Fruit fly (Drosophila melanogaster) whole organism, wandering third instar larva: ENCODE measurements around the gene ind.

Experiments used
- Dif ChIP-seq: fragments of 200-275, 200-300 bp; sonication (Bioruptor generic); optimal IDR thresholded peaks from 2 replicates; lab custom pipeline; 2018; ENCODE audit warnings: missing biosample characterization, missing genetic modification characterization; ENCODE audit not compliant: partially characterized antibody
- Hr83 ChIP-seq: fragments of 200-300 bp; sonication (Bioruptor generic); optimal IDR thresholded peaks from 2 replicates; lab custom pipeline; 2016; ENCODE audit warnings: missing biosample characterization, mild to moderate bottlenecking, missing genetic modification characterization, moderate library complexity; ENCODE audit not compliant: poor library complexity, severe bottlenecking
- Rel ChIP-seq, 2 experiments: fragments of 200-800 bp; sonication (Bioruptor generic) in 1 of 2; optimal IDR thresholded peaks; 2 replicates in 1 of 2; 3 replicates in 1 of 2; lab custom pipeline; 2016 to 2019; ENCODE audit warnings: mild to moderate bottlenecking in 2 of 2, missing biosample characterization in 2 of 2, missing genetic modification characterization in 2 of 2, moderate library complexity in 1 of 2
- usp ChIP-seq: fragments of >200 bp; optimal IDR thresholded peaks from 2 replicates; lab custom pipeline; 2017; ENCODE audit warnings: missing biosample characterization, missing genetic modification characterization

DNA sequence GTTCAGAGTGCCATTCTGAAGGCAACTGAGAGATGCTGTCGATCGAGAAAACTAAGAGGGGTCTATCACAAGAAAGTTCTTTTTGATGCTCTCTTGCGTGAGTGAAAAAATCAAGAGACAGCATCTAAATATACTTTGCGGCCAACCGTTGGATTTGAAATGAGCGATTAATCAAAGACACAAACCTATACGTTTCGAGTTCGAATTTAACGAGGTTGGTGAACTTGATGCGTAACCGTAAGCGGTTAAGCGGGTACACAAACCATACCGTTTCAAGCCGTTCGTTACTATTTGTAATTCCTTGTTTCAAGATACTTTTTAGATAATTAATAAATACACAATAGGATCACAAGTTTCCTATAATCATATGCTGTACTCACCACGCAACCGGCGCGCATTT lies 28.4 kb upstream of the ind start:
- no peak for TF ChIP-seq usp (GFP tag; lab: Kevin White, UChicago)
- TF ChIP-seq Hr83 (GFP tag; lab: Kevin White, UChicago): no peak
- TF ChIP-seq Dif (GFP tag; lab: Kevin White, UChicago): no peak
- no peak for TF ChIP-seq Rel (GFP tag; optimal IDR thresholded peaks at IDR 0.05; lab: Kevin White, UChicago)
- TF ChIP-seq Rel (tag; optimal IDR thresholded peaks at IDR 0.05; lab: Kevin White, UChicago): no peak
